Fruit fly (Drosophila melanogaster) whole organism, embryonic: ENCODE data around the gene CG34267.

Source experiments
- CG10267 ChIP-seq: fragments of 200-800 bp; sonication (Bioruptor generic); optimal IDR thresholded peaks from 2 replicates; lab custom pipeline; 2018; ENCODE audit warnings: missing biosample characterization, mild to moderate bottlenecking, missing genetic modification characterization, moderate library complexity
- CG11456 ChIP-seq: fragments of 200-800 bp; sonication (Bioruptor generic); IDR thresholded peaks from 3 replicates; pipeline ENCODE4 v1.3.6; 2022; ENCODE audit warnings: missing biosample characterization, missing genetic modification characterization
- CG11504 ChIP-seq: fragments of 200-800 bp; sonication (Bioruptor generic); optimal IDR thresholded peaks from 3 replicates; lab custom pipeline; 2019; ENCODE audit warnings: missing biosample characterization, mild to moderate bottlenecking, missing genetic modification characterization, moderate library complexity
- CG12299 ChIP-seq: fragments of 200-800 bp; sonication (Bioruptor generic); optimal IDR thresholded peaks from 2 replicates; lab custom pipeline; 2018; ENCODE audit warnings: missing biosample characterization, mild to moderate bottlenecking, missing genetic modification characterization
- CG13296 ChIP-seq: fragments of 200-800 bp; sonication (Bioruptor generic); optimal IDR thresholded peaks from 3 replicates; lab custom pipeline; 2018; ENCODE audit warnings: missing biosample characterization, mild to moderate bottlenecking, missing genetic modification characterization
- CG15514 ChIP-seq: fragments of 200-800 bp; sonication (Bioruptor generic); optimal IDR thresholded peaks from 3 replicates; lab custom pipeline; 2017; ENCODE audit warnings: missing biosample characterization, missing genetic modification characterization, mild to moderate bottlenecking, moderate library complexity, missing genetic modification reagents
- CG1602 ChIP-seq: fragments of 200-800 bp; sonication (Bioruptor generic); optimal IDR thresholded peaks from 3 replicates; lab custom pipeline; 2016; ENCODE audit warnings: missing biosample characterization, missing genetic modification characterization
- CG17612 ChIP-seq: fragments of 200-800 bp; sonication (Bioruptor generic); IDR thresholded peaks from 2 replicates; pipeline ENCODE4 v1.3.6; 2022; ENCODE audit warnings: missing biosample characterization, missing genetic modification characterization
- CG1832 ChIP-seq: fragments of 200-800 bp; sonication (Bioruptor generic); optimal IDR thresholded peaks from 2 replicates; lab custom pipeline; 2017; ENCODE audit warnings: missing biosample characterization, mild to moderate bottlenecking, missing genetic modification characterization, inconsistent platforms
- CG18764 ChIP-seq: fragments of 200-800 bp; sonication (Bioruptor generic); optimal IDR thresholded peaks from 3 replicates; lab custom pipeline; 2016; ENCODE audit warnings: missing biosample characterization, missing genetic modification characterization
- CG3726 ChIP-seq: fragments of 200-800 bp; sonication (Bioruptor generic); IDR thresholded peaks from 3 replicates; pipeline ENCODE4, ENCODE4 v1.3.6; 2022; ENCODE audit warnings: missing biosample characterization, missing genetic modification characterization
- CG3838 ChIP-seq: fragments of 200-800 bp; sonication (Bioruptor generic); optimal IDR thresholded peaks from 3 replicates; lab custom pipeline; 2016; ENCODE audit warnings: missing biosample characterization, missing genetic modification characterization
- CG4730 ChIP-seq: fragments of 200-800 bp; sonication (Bioruptor generic); IDR thresholded peaks from 2 replicates; pipeline ENCODE4 v1.3.6; 2022; ENCODE audit warnings: missing biosample characterization, missing genetic modification characterization
- CG6175 ChIP-seq: fragments of 200-800 bp; sonication (Bioruptor generic); IDR thresholded peaks from 3 replicates; pipeline ENCODE4 v1.3.6; 2022; ENCODE audit warnings: missing biosample characterization, missing genetic modification characterization
- CG6791 ChIP-seq: fragments of 200-800 bp; sonication (Bioruptor generic); IDR thresholded peaks from 3 replicates; pipeline ENCODE4 v1.3.6; 2022; ENCODE audit warnings: missing biosample characterization, missing genetic modification characterization; ENCODE audit not compliant: partially characterized antibody
- CG6854 ChIP-seq: fragments of 200-800 bp; sonication (Bioruptor generic); optimal IDR thresholded peaks from 3 replicates; lab custom pipeline; 2017; ENCODE audit warnings: missing biosample characterization, mild to moderate bottlenecking, missing genetic modification characterization
- CG7372 ChIP-seq: fragments of 200-800 bp; sonication (Bioruptor generic); IDR thresholded peaks from 2 replicates; pipeline ENCODE4 v1.3.6; 2022; ENCODE audit warnings: missing biosample characterization, missing genetic modification characterization
- CG7928 ChIP-seq: fragments of 200-800 bp; sonication (Bioruptor generic); optimal IDR thresholded peaks from 2 replicates; lab custom pipeline; 2017; ENCODE audit warnings: missing biosample characterization, mild to moderate bottlenecking, missing genetic modification characterization
- CG7963 ChIP-seq: fragments of 200-800 bp; sonication (Bioruptor generic); IDR thresholded peaks from 3 replicates; pipeline ENCODE4 v1.3.6; 2022; ENCODE audit warnings: missing biosample characterization, missing genetic modification characterization; ENCODE audit not compliant: partially characterized antibody
- CG9932 ChIP-seq: fragments of 200-800 bp; sonication (Bioruptor generic); IDR thresholded peaks from 2 replicates; pipeline ENCODE4 v1.3.6; 2022; ENCODE audit warnings: missing biosample characterization, missing genetic modification characterization
- CTCF ChIP-seq: fragments of 200-800 bp; sonication (Bioruptor generic); optimal IDR thresholded peaks from 2 replicates; lab custom pipeline; 2017; ENCODE audit warnings: missing biosample characterization, mild to moderate bottlenecking, missing genetic modification characterization, moderate library complexity
- D19B ChIP-seq: fragments of 200-800 bp; sonication (Bioruptor generic); optimal IDR thresholded peaks from 2 replicates; lab custom pipeline; 2017; ENCODE audit warnings: missing biosample characterization, mild to moderate bottlenecking, missing genetic modification characterization
- Dbx ChIP-seq: fragments of 200-800 bp; sonication (Bioruptor generic); IDR thresholded peaks from 3 replicates; pipeline ENCODE4 v1.3.6; 2022; ENCODE audit warnings: missing biosample characterization, missing genetic modification characterization
- Dip3 ChIP-seq: fragments of 200-800 bp; sonication (Bioruptor generic); optimal IDR thresholded peaks from 3 replicates; lab custom pipeline; 2016; ENCODE audit warnings: missing biosample characterization, missing genetic modification characterization
- Hand ChIP-seq: fragments of 200-800 bp; sonication (Bioruptor generic); optimal IDR thresholded peaks from 2 replicates; lab custom pipeline; 2017; ENCODE audit warnings: mild to moderate bottlenecking, missing biosample characterization, missing genetic modification reagents, missing genetic modification characterization
- Hr78 ChIP-seq, 2 experiments: fragments of 200-800 bp in 1 of 2; fragments of >200 bp in 1 of 2; sonication (Bioruptor generic) in 1 of 2; optimal IDR thresholded peaks; 2 replicates each; lab custom pipeline; 2017 to 2019; ENCODE audit warnings: missing biosample characterization in 2 of 2, missing genetic modification characterization in 2 of 2, mild to moderate bottlenecking in 1 of 2, moderate library complexity in 1 of 2
- MTF-1 ChIP-seq: fragments of 200-800 bp; sonication (Bioruptor generic); optimal IDR thresholded peaks from 2 replicates; lab custom pipeline; 2018; ENCODE audit warnings: missing biosample characterization, mild to moderate bottlenecking, missing genetic modification characterization, borderline replicate concordance
- Mad ChIP-seq: fragments of 200-800 bp; sonication (Bioruptor generic); optimal IDR thresholded peaks from 2 replicates; lab custom pipeline; 2016; ENCODE audit warnings: missing biosample characterization, missing genetic modification characterization
- NK7.1 ChIP-seq: fragments of 200-800 bp; sonication (Bioruptor generic); optimal IDR thresholded peaks from 3 replicates; lab custom pipeline; 2016; ENCODE audit warnings: missing biosample characterization, missing genetic modification characterization
- Rfx ChIP-seq: fragments of 200-800 bp; sonication (Bioruptor generic); IDR thresholded peaks from 2 replicates; pipeline ENCODE4 v1.3.6; 2022; ENCODE audit warnings: missing biosample characterization, missing genetic modification characterization
- Sry-δ ChIP-seq: fragments of 200-800 bp; sonication (Bioruptor generic); optimal IDR thresholded peaks from 2 replicates; lab custom pipeline; 2016; ENCODE audit warnings: missing biosample characterization, missing genetic modification characterization
- Trl ChIP-seq, 3 experiments: fragments of >200 bp in 2 of 3; fragments of 200-800 bp in 1 of 3; sonication (Bioruptor generic) in 1 of 3; optimal IDR thresholded peaks; 2 replicates in 1 of 3; 3 replicates in 2 of 3; lab custom pipeline; 2016 to 2017; ENCODE audit warnings: missing biosample characterization in 1 of 3, missing genetic modification characterization in 1 of 3
- chn ChIP-seq: fragments of 200-800 bp; sonication (Bioruptor generic); optimal IDR thresholded peaks from 2 replicates; lab custom pipeline; 2016; ENCODE audit warnings: missing biosample characterization, missing genetic modification characterization
- ci ChIP-seq: fragments of 200-800 bp; sonication (Bioruptor generic); IDR thresholded peaks from 3 replicates; pipeline ENCODE4 v1.3.6; 2022; ENCODE audit warnings: missing biosample characterization, missing genetic modification characterization
- en ChIP-seq: fragments of 200-800 bp; sonication (Bioruptor generic); optimal IDR thresholded peaks from 2 replicates; lab custom pipeline; 2016; ENCODE audit warnings: missing biosample characterization, missing genetic modification characterization
- fd64A ChIP-seq: fragments of 200-800 bp; sonication (Bioruptor generic); optimal IDR thresholded peaks from 3 replicates; lab custom pipeline; 2018; ENCODE audit warnings: missing biosample characterization, mild to moderate bottlenecking, missing genetic modification characterization
- ftz-f1 ChIP-seq: fragments of 200-800 bp; sonication (Bioruptor generic); optimal IDR thresholded peaks from 2 replicates; lab custom pipeline; 2016; ENCODE audit warnings: missing biosample characterization, missing genetic modification characterization
- gcm2 ChIP-seq: fragments of 200-800 bp; sonication (Bioruptor generic); optimal IDR thresholded peaks from 2 replicates; lab custom pipeline; 2016; ENCODE audit warnings: missing biosample characterization, missing genetic modification characterization
- insv ChIP-seq, 2 experiments: fragments of 200-800 bp; sonication (Bioruptor generic); optimal IDR thresholded peaks; 3 replicates each; lab custom pipeline; 2016 to 2018; ENCODE audit warnings: missing biosample characterization in 2 of 2, missing genetic modification characterization in 2 of 2
- org-1 ChIP-seq: fragments of 200-800 bp; sonication (Bioruptor generic); optimal IDR thresholded peaks from 2 replicates; lab custom pipeline; 2017; ENCODE audit warnings: missing biosample characterization, missing genetic modification characterization
- pb ChIP-seq: fragments of 200-800 bp; sonication (Bioruptor generic); optimal IDR thresholded peaks from 3 replicates; lab custom pipeline; 2016; ENCODE audit warnings: missing biosample characterization, missing genetic modification characterization
- pum ChIP-seq: fragments of 200-800 bp; sonication (Bioruptor generic); optimal IDR thresholded peaks from 2 replicates; lab custom pipeline; 2016; ENCODE audit warnings: missing biosample characterization, missing genetic modification characterization
- rib ChIP-seq: fragments of 200-800 bp; sonication (Bioruptor generic); IDR thresholded peaks from 2 replicates; pipeline ENCODE4 v1.3.6; 2022; ENCODE audit warnings: missing biosample characterization, missing genetic modification characterization
- scrt ChIP-seq: fragments of 200-800 bp; sonication (Bioruptor generic); optimal IDR thresholded peaks from 2 replicates; lab custom pipeline; 2018; ENCODE audit warnings: missing biosample characterization, mild to moderate bottlenecking, missing genetic modification characterization, moderate library complexity
- shn ChIP-seq: fragments of 200-800 bp; sonication (Bioruptor generic); optimal IDR thresholded peaks from 3 replicates; lab custom pipeline; 2016; ENCODE audit warnings: missing biosample characterization, missing genetic modification characterization
- sob ChIP-seq: fragments of 200-800 bp; sonication (Bioruptor generic); IDR thresholded peaks from 2 replicates; pipeline ENCODE4 v1.3.6; 2022; ENCODE audit warnings: missing biosample characterization, missing genetic modification characterization
- ssp ChIP-seq: fragments of 200-800 bp; sonication (Bioruptor generic); IDR thresholded peaks from 2 replicates; pipeline ENCODE4 v1.3.6; 2022; ENCODE audit warnings: missing biosample characterization, missing genetic modification characterization
- tll ChIP-seq, 2 experiments: fragments of 200-800 bp in 1 of 2; fragments of >200 bp in 1 of 2; sonication (Bioruptor generic) in 1 of 2; optimal IDR thresholded peaks; 2 replicates each; lab custom pipeline; 2017 to 2019; ENCODE audit warnings: missing biosample characterization in 2 of 2, missing genetic modification characterization in 2 of 2, mild to moderate bottlenecking in 1 of 2, moderate library complexity in 1 of 2
- wor ChIP-seq: fragments of 200-800 bp; sonication (Bioruptor generic); IDR thresholded peaks from 2 replicates; pipeline ENCODE4 v1.3.6; 2022; ENCODE audit warnings: missing biosample characterization, missing genetic modification characterization
- zf30C ChIP-seq: fragments of 200-800 bp; sonication (Bioruptor generic); optimal IDR thresholded peaks from 3 replicates; lab custom pipeline; 2018; ENCODE audit warnings: missing biosample characterization, mild to moderate bottlenecking, missing genetic modification characterization

The CG34267 gene

DNA sequence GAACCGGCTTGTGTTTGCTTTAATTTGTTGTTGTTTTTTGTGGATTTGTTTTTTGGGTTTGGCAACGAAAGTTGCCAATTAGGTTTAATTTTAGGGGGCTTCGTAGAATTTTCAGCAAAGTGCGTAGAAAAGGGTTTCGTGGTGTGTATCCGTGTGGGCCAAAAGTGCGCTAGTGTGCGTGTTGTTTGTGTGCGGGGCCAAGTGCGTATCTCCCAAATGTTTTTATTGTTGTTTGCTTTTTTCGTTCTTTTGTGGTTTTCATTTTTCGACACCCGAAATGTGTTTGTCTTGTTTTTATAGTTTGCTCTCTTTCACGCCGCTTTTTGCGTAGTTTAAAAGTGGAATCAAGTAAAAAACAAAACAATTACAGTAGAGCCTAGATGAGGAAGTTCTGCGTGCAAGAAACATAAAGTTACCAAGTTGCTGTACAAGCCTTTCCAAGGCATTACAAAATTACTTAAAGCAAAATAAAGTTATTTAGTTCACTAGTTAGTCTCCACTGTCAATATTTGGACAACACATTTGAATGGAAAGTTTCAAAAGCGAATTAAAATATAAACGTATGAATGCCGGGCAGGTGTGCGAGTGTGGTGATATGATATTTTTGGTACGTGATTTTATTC lies 46.7 kb upstream of the CG34267 start (continued):
- TF ChIP-seq wor (GFP tag; lab: Robert Waterston, UW) (no peak), CG7372 (peak; percentile 79), D19B (peak; percentile 73), CG1832 (GFP tag; lab: Kevin White, UChicago) (no peak), CG15514 (GFP tag; lab: Kevin White, UChicago) (peak; percentile 80), CG6854 (GFP tag; lab: Kevin White, UChicago) (peak; percentile 31), CG7928 (GFP tag; lab: Kevin White, UChicago) (peak; percentile 66), ssp (GFP tag; lab: Robert Waterston, UW) (peak; percentile 38; the same call in 1 of the 2 replicates), CG4730 (peak; percentile 67; the same call in 1 of the 2 replicates), Hand (GFP tag; lab: Kevin White, UChicago) (peak; percentile 90), CG11504 (tag; lab: Kevin White, UChicago) (peak; percentile 62), Dip3 (GFP tag; lab: Kevin White, UChicago) (peak; percentile 94), CG6791 (GFP tag; lab: Robert Waterston, UW) (no peak), CTCF (GFP tag; lab: Kevin White, UChicago) (no peak), CG1602 (GFP tag; lab: Kevin White, UChicago) (peak; percentile 20), CG17612 (peak; percentile 88), zf30C (GFP tag; lab: Kevin White, UChicago) (no peak), CG13296 (GFP tag; lab: Kevin White, UChicago) (peak; percentile 34), org-1 (GFP tag; lab: Kevin White, UChicago) (peak; percentile 73), insv (GFP tag; optimal IDR thresholded peaks at IDR 0.05; lab: Kevin White, UChicago) (peak in 1 of 2 experiments; percentile 7), CG18764 (GFP tag; lab: Kevin White, UChicago) (no peak), CG10267 (peak; percentile 25), pb (peak; percentile 48), Mad (GFP tag; lab: Kevin White, UChicago) (peak; percentile 3), gcm2 (GFP tag; lab: Kevin White, UChicago) (no peak), Sry-δ (GFP tag; lab: Kevin White, UChicago) (peak; percentile 43), CG7963 (no peak), CG3726 (GFP tag; lab: Robert Waterston, UW) (no peak), MTF-1 (GFP tag; lab: Kevin White, UChicago) (no peak), ci (GFP tag; lab: Robert Waterston, UW) (peak; percentile 78; the same call in 2 of the 3 replicates), fd64A (GFP tag; lab: Kevin White, UChicago) (no peak), NK7.1 (GFP tag; lab: Kevin White, UChicago) (peak; percentile 53), CG6175 (GFP tag; lab: Robert Waterston, UW) (peak; percentile 87; the same call in 2 of the 3 replicates), sob (GFP tag; lab: Robert Waterston, UW) (peak; percentile 86), tll (GFP tag; optimal IDR thresholded peaks at IDR 0.05; lab: Kevin White, UChicago) (no peak), pum (peak; percentile 57), CG11456 (peak; percentile 93), Hr78 (GFP tag; optimal IDR thresholded peaks at IDR 0.05; lab: Kevin White, UChicago) (no peak), Trl (optimal IDR thresholded peaks at IDR 0.05; lab: Kevin White, UChicago) (no peak), Trl (GFP tag; optimal IDR thresholded peaks at IDR 0.05; lab: Kevin White, UChicago) (peak; percentile 82), Rfx (GFP tag; lab: Robert Waterston, UW) (peak; percentile 96), ftz-f1 (no peak), Dbx (GFP tag; lab: Robert Waterston, UW) (peak; percentile 97), rib (GFP tag; lab: Robert Waterston, UW) (peak; percentile 94), shn (GFP tag; lab: Kevin White, UChicago) (peak; percentile 54), CG3838 (peak; percentile 36), chn (peak; percentile 63), CG12299 (peak; percentile 80), CG9932 (GFP tag; lab: Robert Waterston, UW) (peak; percentile 99), en (peak; percentile 52), scrt (GFP tag; lab: Kevin White, UChicago) (peak; percentile 78)
